Worm (Caenorhabditis elegans): Measurements from ENCODE around the gene pals-18.

Gene pals-18

DNA sequence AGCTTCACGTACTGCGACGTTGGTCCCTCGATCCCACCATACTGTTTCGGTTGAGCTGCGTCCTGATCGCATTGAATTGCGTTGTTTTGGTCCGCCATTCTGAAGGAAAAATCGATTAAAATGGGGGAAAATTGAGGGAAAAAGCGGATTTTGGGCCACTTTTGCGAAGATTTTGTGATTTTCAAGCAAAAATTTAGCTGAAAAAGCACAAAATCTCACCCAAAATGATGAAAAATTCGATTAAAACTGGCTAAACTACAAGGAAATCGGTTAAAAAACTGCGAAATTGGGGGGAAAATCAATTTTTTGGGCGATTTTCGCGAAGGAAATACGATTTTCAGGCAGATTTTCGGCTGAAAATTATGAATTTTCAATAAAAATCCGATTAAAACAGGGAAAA is 13.9 kb downstream of the pals-18 start, which contains the start of gene elc-1:
Gene elc-1, minus strand, starts transcription at position 101 of the 400 bp plus-strand sequence.
- TF ChIP-seq ama-1 (optimal IDR thresholded peaks at IDR 0.05) (no peak), B0310.2 (tag; optimal IDR thresholded peaks at IDR 0.05) (no peak), F13C5.2 (tag; optimal IDR thresholded peaks at IDR 0.05) (no peak), aly-1 (tag; optimal IDR thresholded peaks at IDR 0.05) (no peak), pes-1 (GFP tag; IDR thresholded peaks at IDR 0.05) (no peak), hmbx-1 (tag; optimal IDR thresholded peaks at IDR 0.05) (no peak), tbx-11 (GFP tag; IDR thresholded peaks at IDR 0.05) (no peak), sea-1 (GFP tag; conservative IDR thresholded peaks at IDR 0.05) (no peak), ceh-13 (GFP tag; optimal IDR thresholded peaks at IDR 0.05) (no peak), tbx-37 (GFP tag; conservative IDR thresholded peaks at IDR 0.05) (no peak)

DNA sequence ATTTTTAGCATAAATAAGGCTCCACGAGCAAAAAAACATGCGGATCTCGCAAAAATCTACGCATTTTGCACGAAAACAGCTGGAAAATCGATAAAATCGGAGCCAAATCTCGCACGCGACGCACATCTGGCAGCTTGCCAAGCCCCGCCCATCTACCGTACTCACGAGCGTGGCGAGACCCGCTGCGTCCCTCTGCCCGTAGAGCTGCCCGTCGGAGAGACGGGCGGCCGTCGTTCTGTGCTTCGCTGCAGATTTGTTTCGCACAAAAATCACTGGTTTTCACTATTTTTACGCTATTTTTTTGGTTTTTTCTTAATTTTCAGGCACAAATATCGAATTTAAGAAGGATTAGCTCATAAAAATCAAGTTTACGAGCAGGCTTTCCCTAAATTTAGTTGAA is 15.5 kb downstream of the pals-18 start:
- TF ChIP-seq pes-1 (GFP tag; IDR thresholded peaks at IDR 0.05) (0 out of 2 replicates have a peak, but pooled peaks have one; percentile 19), hmg-4 (GFP tag; optimal IDR thresholded peaks at IDR 0.05) (no peak), tbx-37 (GFP tag; conservative IDR thresholded peaks at IDR 0.05) (0 out of 2 replicates have a peak, but pooled peaks have one; percentile 16), ets-7 (tag; optimal IDR thresholded peaks at IDR 0.05) (no peak), tbx-11 (GFP tag; IDR thresholded peaks at IDR 0.05) (no peak), F13C5.2 (tag; optimal IDR thresholded peaks at IDR 0.05) (peak; percentile 53), sea-1 (GFP tag; conservative IDR thresholded peaks at IDR 0.05) (0 out of 2 replicates have a peak, but pooled peaks have one; percentile 35), B0310.2 (tag; optimal IDR thresholded peaks at IDR 0.05) (no peak)

DNA sequence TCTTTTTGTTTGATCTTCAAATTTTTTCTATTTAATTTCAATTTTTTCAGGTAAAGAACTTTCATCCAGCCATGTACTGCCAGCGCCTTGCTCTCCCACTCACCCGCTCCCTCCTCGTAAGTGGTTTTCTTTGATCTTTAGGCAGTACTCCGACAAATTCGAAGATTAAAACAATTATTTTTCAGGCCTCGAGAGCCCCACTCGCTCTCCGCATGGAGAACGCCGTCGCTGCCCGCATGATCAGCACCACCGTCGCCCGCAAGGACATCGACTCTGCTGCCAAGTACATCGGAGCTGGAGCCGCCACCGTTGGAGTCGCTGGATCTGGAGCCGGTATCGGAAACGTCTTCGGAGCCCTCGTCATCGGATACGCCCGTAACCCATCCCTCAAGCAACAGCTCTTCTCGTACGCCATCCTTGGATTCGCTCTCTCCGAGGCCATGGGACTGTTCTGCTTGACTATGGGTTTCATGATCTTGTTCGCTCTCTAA is 16.0 kb downstream of the pals-18 start, which contains the start of gene Y82E9BR.3:
Gene Y82E9BR.3, plus strand, starts transcription at position 51 of the 491 bp plus-strand sequence.
- TF ChIP-seq ceh-13 (GFP tag; optimal IDR thresholded peaks at IDR 0.05) (no peak), flt-1 (GFP tag; IDR thresholded peaks at IDR 0.05) (no peak), B0310.2 (tag; optimal IDR thresholded peaks at IDR 0.05) (no peak), tbx-11 (GFP tag; IDR thresholded peaks at IDR 0.05) (no peak), hnd-1 (tag; optimal IDR thresholded peaks at IDR 0.05) (no peak), hmg-4 (GFP tag; optimal IDR thresholded peaks at IDR 0.05) (no peak)

DNA sequence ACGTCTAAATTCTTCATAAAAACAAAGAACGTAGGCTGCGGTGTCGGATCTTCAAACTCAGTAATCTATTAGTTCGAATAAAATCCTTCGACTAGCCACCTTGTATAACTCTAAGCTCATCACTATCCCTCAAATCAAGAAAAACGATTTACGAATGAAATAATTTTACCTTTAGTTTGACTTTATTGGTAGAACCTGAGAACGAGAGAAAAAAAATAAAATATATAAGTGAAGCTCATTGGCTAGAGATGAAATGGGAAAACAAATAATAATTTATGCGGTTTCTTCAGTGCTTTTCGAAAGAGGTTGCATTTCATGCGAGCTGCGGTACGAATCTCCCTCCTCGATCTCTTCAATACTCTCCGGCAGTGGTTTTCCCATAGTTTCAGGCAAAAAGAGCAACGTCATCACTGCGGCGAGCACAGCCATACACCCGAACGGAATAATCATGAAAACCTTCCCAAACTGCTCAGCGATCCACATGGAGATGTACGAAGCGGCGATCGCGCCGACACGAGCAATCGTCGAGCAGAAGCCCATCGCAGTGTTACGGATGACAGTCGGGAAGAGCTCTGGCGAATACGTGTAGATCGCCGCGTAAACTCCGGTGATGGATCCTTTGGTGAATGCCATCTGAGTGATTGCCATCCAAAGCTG is 16.6 kb downstream of the pals-18 start:
- TF ChIP-seq tra-4 (tag; optimal IDR thresholded peaks at IDR 0.05): peak; percentile 69
- no peak for TF ChIP-seq hnd-1 (tag; optimal IDR thresholded peaks at IDR 0.05)
- no peak for TF ChIP-seq scrt-1 (GFP tag; IDR thresholded peaks at IDR 0.05)
- no peak for TF ChIP-seq ets-7 (tag; optimal IDR thresholded peaks at IDR 0.05)
- TF ChIP-seq hmg-4 (GFP tag; optimal IDR thresholded peaks at IDR 0.05): peak; percentile 29

DNA sequence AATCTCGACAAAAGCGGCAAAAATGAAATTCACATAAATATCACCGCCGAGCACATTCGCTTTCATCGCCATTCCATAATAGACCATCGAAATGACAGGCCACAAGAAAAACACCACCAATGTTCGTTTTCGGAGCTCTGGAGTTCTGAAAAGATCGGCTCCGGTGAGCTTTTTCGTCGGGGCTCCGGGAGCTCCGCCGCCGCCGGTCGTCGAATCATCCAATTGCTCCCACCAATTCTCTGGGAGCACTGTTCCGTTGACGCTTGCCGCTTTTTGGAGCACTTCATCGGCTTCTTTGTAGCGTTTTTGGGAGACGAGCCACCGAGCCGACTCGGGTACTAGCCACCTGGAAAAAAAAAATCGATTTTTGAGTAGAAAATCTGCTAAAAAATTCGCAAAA is 18.2 kb downstream of the pals-18 start:
- TF ChIP-seq B0310.2 (tag; optimal IDR thresholded peaks at IDR 0.05): no peak
- no peak for TF ChIP-seq flt-1 (GFP tag; IDR thresholded peaks at IDR 0.05)
- no peak for TF ChIP-seq F13C5.2 (tag; optimal IDR thresholded peaks at IDR 0.05)
- no peak for TF ChIP-seq ets-7 (tag; optimal IDR thresholded peaks at IDR 0.05)
- TF ChIP-seq pes-1 (GFP tag; IDR thresholded peaks at IDR 0.05): no peak
- TF ChIP-seq aly-1 (tag; optimal IDR thresholded peaks at IDR 0.05): no peak
- TF ChIP-seq scrt-1 (GFP tag; IDR thresholded peaks at IDR 0.05): no peak
- TF ChIP-seq hmg-4 (GFP tag; optimal IDR thresholded peaks at IDR 0.05): no peak
- TF ChIP-seq tra-4 (tag; optimal IDR thresholded peaks at IDR 0.05): no peak
- TF ChIP-seq hmbx-1 (tag; optimal IDR thresholded peaks at IDR 0.05): no peak
- TF ChIP-seq ceh-36 (tag; optimal IDR thresholded peaks at IDR 0.05): no peak
- no peak for TF ChIP-seq sea-1 (GFP tag; conservative IDR thresholded peaks at IDR 0.05)
- TF ChIP-seq ceh-13 (GFP tag; optimal IDR thresholded peaks at IDR 0.05): no peak
- no peak for TF ChIP-seq ama-1 (optimal IDR thresholded peaks at IDR 0.05)
- TF ChIP-seq hnd-1 (tag; optimal IDR thresholded peaks at IDR 0.05): no peak
- no peak for TF ChIP-seq tbx-37 (GFP tag; conservative IDR thresholded peaks at IDR 0.05)
- TF ChIP-seq tbx-11 (GFP tag; IDR thresholded peaks at IDR 0.05): no peak

DNA sequence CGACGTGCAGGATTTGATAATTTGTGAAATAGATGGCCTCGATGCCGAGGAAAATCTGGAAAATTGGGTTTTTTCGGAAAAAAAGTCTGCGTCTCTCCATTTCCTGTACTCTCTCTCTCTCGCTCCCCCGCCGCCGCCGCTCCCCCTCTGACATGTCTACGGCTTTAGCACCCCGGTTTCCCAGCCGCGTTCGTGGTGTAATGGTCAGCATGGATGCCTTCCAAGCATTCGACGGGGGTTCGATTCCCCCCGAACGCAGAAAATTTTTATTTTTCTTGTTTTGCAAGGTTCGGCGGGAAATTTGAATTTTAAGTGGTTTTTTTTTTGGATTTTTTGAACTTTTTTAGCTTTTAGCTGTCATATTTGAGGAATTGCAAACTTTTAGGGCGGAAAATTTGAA is 21.1 kb downstream of the pals-18 start:
- TF ChIP-seq ceh-13 (GFP tag; optimal IDR thresholded peaks at IDR 0.05) (peak; percentile 30), hnd-1 (tag; optimal IDR thresholded peaks at IDR 0.05) (peak; percentile 42), F13C5.2 (tag; optimal IDR thresholded peaks at IDR 0.05) (peak; percentile 58), tbx-37 (GFP tag; conservative IDR thresholded peaks at IDR 0.05) (peak; percentile 68), sea-1 (GFP tag; conservative IDR thresholded peaks at IDR 0.05) (peak; percentile 70), aly-1 (tag; optimal IDR thresholded peaks at IDR 0.05) (peak; percentile 65), hmg-4 (GFP tag; optimal IDR thresholded peaks at IDR 0.05) (peak; percentile 17), ets-7 (tag; optimal IDR thresholded peaks at IDR 0.05) (peak; percentile 31), B0310.2 (tag; optimal IDR thresholded peaks at IDR 0.05) (peak; percentile 55), ceh-36 (tag; optimal IDR thresholded peaks at IDR 0.05) (peak; percentile 51), tra-4 (tag; optimal IDR thresholded peaks at IDR 0.05) (no peak), ama-1 (optimal IDR thresholded peaks at IDR 0.05) (no peak), scrt-1 (GFP tag; IDR thresholded peaks at IDR 0.05) (peak; percentile 79), pes-1 (GFP tag; IDR thresholded peaks at IDR 0.05) (peak; percentile 74), hmbx-1 (tag; optimal IDR thresholded peaks at IDR 0.05) (no peak), flt-1 (GFP tag; IDR thresholded peaks at IDR 0.05) (peak; percentile 68), tbx-11 (GFP tag; IDR thresholded peaks at IDR 0.05) (peak; percentile 71)

DNA sequence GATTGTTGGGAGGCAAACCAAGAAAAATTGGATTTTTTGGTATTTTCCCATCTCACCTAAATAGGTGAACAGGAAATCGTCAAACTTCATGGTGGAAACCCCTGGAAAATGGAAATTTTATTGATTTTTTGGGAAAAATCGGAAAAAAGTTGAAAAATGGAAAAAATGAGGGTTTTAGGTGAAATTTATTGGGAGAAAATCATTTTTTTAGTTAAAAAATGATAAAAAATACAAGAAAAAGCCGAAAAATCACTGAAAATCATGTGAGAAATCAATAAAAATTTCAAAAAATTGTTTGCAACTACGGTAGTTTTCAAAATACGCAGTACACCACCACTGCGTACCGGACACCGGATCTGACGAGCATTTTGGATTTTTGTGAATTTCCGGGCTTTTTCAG is 23.9 kb downstream of the pals-18 start, which contains the start of gene lelo-2:
Gene lelo-2, minus strand, starts transcription at position 101 of the 400 bp plus-strand sequence.
- no peak for TF ChIP-seq hmg-4 (GFP tag; optimal IDR thresholded peaks at IDR 0.05)
- no peak for TF ChIP-seq ceh-36 (tag; optimal IDR thresholded peaks at IDR 0.05)
- TF ChIP-seq F13C5.2 (tag; optimal IDR thresholded peaks at IDR 0.05): no peak
- no peak for TF ChIP-seq ets-7 (tag; optimal IDR thresholded peaks at IDR 0.05)
- no peak for TF ChIP-seq B0310.2 (tag; optimal IDR thresholded peaks at IDR 0.05)
- no peak for TF ChIP-seq hnd-1 (tag; optimal IDR thresholded peaks at IDR 0.05)
- no peak for TF ChIP-seq tra-4 (tag; optimal IDR thresholded peaks at IDR 0.05)
- TF ChIP-seq hmbx-1 (tag; optimal IDR thresholded peaks at IDR 0.05): no peak
- no peak for TF ChIP-seq tbx-37 (GFP tag; conservative IDR thresholded peaks at IDR 0.05)
- no peak for TF ChIP-seq flt-1 (GFP tag; IDR thresholded peaks at IDR 0.05)
- TF ChIP-seq scrt-1 (GFP tag; IDR thresholded peaks at IDR 0.05): no peak
